Fruit fly (Drosophila melanogaster) whole organism, embryonic: Measurements from ENCODE around the gene mAChR-C.

Source experiments
- BEAF-32 ChIP-seq: fragments of 200-800 bp; sonication (Bioruptor generic); optimal IDR thresholded peaks from 3 replicates; lab custom pipeline; 2017; ENCODE audit warnings: missing biosample characterization, missing genetic modification characterization, mild to moderate bottlenecking, moderate library complexity, missing genetic modification reagents
- CG12391 ChIP-seq: fragments of 200-800 bp; sonication (Bioruptor generic); optimal IDR thresholded peaks from 3 replicates; lab custom pipeline; 2018; ENCODE audit warnings: missing biosample characterization, mild to moderate bottlenecking, missing genetic modification characterization, moderate library complexity
- CG14667 ChIP-seq: fragments of 200-800 bp; sonication (Bioruptor generic); IDR thresholded peaks from 2 replicates; pipeline ENCODE4 v1.3.6; 2022; ENCODE audit warnings: missing biosample characterization, missing genetic modification characterization
- CG1647 ChIP-seq: fragments of 200-800 bp; sonication (Bioruptor generic); optimal IDR thresholded peaks from 3 replicates; lab custom pipeline; 2016; ENCODE audit warnings: missing biosample characterization, missing genetic modification characterization
- CG17186 ChIP-seq: fragments of 200-800 bp; sonication (Bioruptor generic); optimal IDR thresholded peaks from 3 replicates; lab custom pipeline; 2017; ENCODE audit warnings: missing biosample characterization, missing genetic modification reagents, missing genetic modification characterization
- CG17361 ChIP-seq: fragments of 200-800 bp; sonication (Bioruptor generic); IDR thresholded peaks from 3 replicates; pipeline ENCODE4 v1.3.6; 2022; ENCODE audit warnings: missing biosample characterization, missing genetic modification characterization
- CG17912 ChIP-seq: fragments of 200-800 bp; sonication (Bioruptor generic); optimal IDR thresholded peaks from 2 replicates; lab custom pipeline; 2018; ENCODE audit warnings: missing biosample characterization, mild to moderate bottlenecking, missing genetic modification characterization
- CG18599 ChIP-seq: fragments of 200-800 bp; sonication (Bioruptor generic); optimal IDR thresholded peaks from 3 replicates; lab custom pipeline; 2017; ENCODE audit warnings: missing biosample characterization, missing genetic modification characterization, mild to moderate bottlenecking, moderate library complexity, missing genetic modification reagents
- CG2120 ChIP-seq: fragments of 200-800 bp; sonication (Bioruptor generic); optimal IDR thresholded peaks from 3 replicates; lab custom pipeline; 2016; ENCODE audit warnings: missing biosample characterization, missing genetic modification characterization
- CG2129 ChIP-seq: fragments of 200-800 bp; sonication (Bioruptor generic); IDR thresholded peaks from 2 replicates; pipeline ENCODE4 v1.3.6; 2022; ENCODE audit warnings: missing biosample characterization, missing genetic modification characterization; ENCODE audit not compliant: partially characterized antibody
- CG3847 ChIP-seq: fragments of 200-800 bp; sonication (Bioruptor generic); IDR thresholded peaks from 2 replicates; pipeline ENCODE4 v1.3.6; 2022; ENCODE audit warnings: missing biosample characterization, missing genetic modification characterization
- CG4424 ChIP-seq: fragments of 200-800 bp; sonication (Bioruptor generic); optimal IDR thresholded peaks from 3 replicates; lab custom pipeline; 2016; ENCODE audit warnings: missing biosample characterization, missing genetic modification characterization
- CG4617 ChIP-seq: fragments of 200-800 bp; sonication (Bioruptor generic); optimal IDR thresholded peaks from 3 replicates; lab custom pipeline; 2016; ENCODE audit warnings: missing biosample characterization, missing genetic modification characterization, borderline replicate concordance
- CG6689 ChIP-seq: fragments of 200-800 bp; sonication (Bioruptor generic); IDR thresholded peaks from 2 replicates; pipeline ENCODE4 v1.3.6; 2022; ENCODE audit warnings: missing biosample characterization, missing genetic modification characterization
- CG6813 ChIP-seq: fragments of 200-800 bp; sonication (Bioruptor generic); optimal IDR thresholded peaks from 2 replicates; lab custom pipeline; 2017; ENCODE audit warnings: missing biosample characterization, missing genetic modification characterization, mild to moderate bottlenecking, moderate library complexity, missing genetic modification reagents
- CG6854 ChIP-seq: fragments of 200-800 bp; sonication (Bioruptor generic); optimal IDR thresholded peaks from 3 replicates; lab custom pipeline; 2017; ENCODE audit warnings: missing biosample characterization, mild to moderate bottlenecking, missing genetic modification characterization
- CG7928 ChIP-seq: fragments of 200-800 bp; sonication (Bioruptor generic); optimal IDR thresholded peaks from 2 replicates; lab custom pipeline; 2017; ENCODE audit warnings: missing biosample characterization, mild to moderate bottlenecking, missing genetic modification characterization
- CG7987 ChIP-seq: fragments of 200-800 bp; sonication (Bioruptor generic); optimal IDR thresholded peaks from 2 replicates; lab custom pipeline; 2018; ENCODE audit warnings: missing biosample characterization, mild to moderate bottlenecking, missing genetic modification characterization, moderate library complexity
- CG8089 ChIP-seq: fragments of 200-800 bp; sonication (Bioruptor generic); optimal IDR thresholded peaks from 3 replicates; lab custom pipeline; 2016; ENCODE audit warnings: missing biosample characterization, missing genetic modification characterization
- CG8944 ChIP-seq: fragments of 200-800 bp; sonication (Bioruptor generic); optimal IDR thresholded peaks from 3 replicates; lab custom pipeline; 2016; ENCODE audit warnings: missing biosample characterization, missing genetic modification characterization
- CG9727 ChIP-seq: fragments of 200-800 bp; sonication (Bioruptor generic); optimal IDR thresholded peaks from 3 replicates; lab custom pipeline; 2017; ENCODE audit warnings: missing biosample characterization, mild to moderate bottlenecking, missing genetic modification characterization
- CHES-1-like ChIP-seq: fragments of 200-800 bp; sonication (Bioruptor generic); optimal IDR thresholded peaks from 2 replicates; lab custom pipeline; 2016; ENCODE audit warnings: missing biosample characterization, missing genetic modification characterization
- CoRest ChIP-seq: fragments of 200-800 bp; sonication (Bioruptor generic); optimal IDR thresholded peaks from 3 replicates; lab custom pipeline; 2018; ENCODE audit warnings: missing biosample characterization, mild to moderate bottlenecking, missing genetic modification characterization, moderate library complexity
- GATAe ChIP-seq: fragments of 200-800 bp; sonication (Bioruptor generic); conservative IDR thresholded peaks from 2 replicates; pipeline ENCODE4 v1.3.6; 2022; ENCODE audit warnings: missing biosample characterization, missing genetic modification characterization
- Hand ChIP-seq: fragments of 200-800 bp; sonication (Bioruptor generic); optimal IDR thresholded peaks from 2 replicates; lab custom pipeline; 2017; ENCODE audit warnings: mild to moderate bottlenecking, missing biosample characterization, missing genetic modification reagents, missing genetic modification characterization
- Hmx ChIP-seq: fragments of 200-800 bp; sonication (Bioruptor generic); optimal IDR thresholded peaks from 2 replicates; lab custom pipeline; 2016; ENCODE audit warnings: missing biosample characterization, missing genetic modification characterization
- Meics ChIP-seq: fragments of 200-800 bp; sonication (Bioruptor generic); optimal IDR thresholded peaks from 2 replicates; lab custom pipeline; 2017; ENCODE audit warnings: missing biosample characterization, mild to moderate bottlenecking, missing genetic modification characterization
- Myb ChIP-seq: fragments of 200-800 bp; sonication (Bioruptor generic); optimal IDR thresholded peaks from 2 replicates; lab custom pipeline; 2016; ENCODE audit warnings: missing biosample characterization, missing genetic modification characterization
- Neu2 ChIP-seq: fragments of 200-800 bp; sonication (Bioruptor generic); optimal IDR thresholded peaks from 3 replicates; lab custom pipeline; 2016; ENCODE audit warnings: missing biosample characterization, missing genetic modification characterization, borderline replicate concordance
- Nf-YA ChIP-seq: fragments of 200-800 bp; sonication (Bioruptor generic); IDR thresholded peaks from 2 replicates; pipeline ENCODE4 v1.3.6; 2022; ENCODE audit warnings: missing biosample characterization, missing genetic modification characterization
- Nf-YB ChIP-seq: fragments of 200-800 bp; sonication (Bioruptor generic); optimal IDR thresholded peaks from 3 replicates; lab custom pipeline; 2019; ENCODE audit warnings: missing biosample characterization, mild to moderate bottlenecking, missing genetic modification characterization, moderate library complexity
- Trl ChIP-seq, 3 experiments: fragments of >200 bp in 2 of 3; fragments of 200-800 bp in 1 of 3; sonication (Bioruptor generic) in 1 of 3; optimal IDR thresholded peaks; 2 replicates in 1 of 3; 3 replicates in 2 of 3; lab custom pipeline; 2016 to 2017; ENCODE audit warnings: missing biosample characterization in 1 of 3, missing genetic modification characterization in 1 of 3
- amos ChIP-seq: fragments of 200-800 bp; sonication (Bioruptor generic); IDR thresholded peaks from 2 replicates; pipeline ENCODE4 v1.3.6; 2022; ENCODE audit warnings: missing biosample characterization, missing genetic modification characterization; ENCODE audit not compliant: partially characterized antibody
- az2 ChIP-seq: fragments of 200-800 bp; sonication (Bioruptor generic); optimal IDR thresholded peaks from 3 replicates; lab custom pipeline; 2016; ENCODE audit warnings: missing biosample characterization, missing genetic modification characterization
- chinmo ChIP-seq: fragments of 200-800 bp; sonication (Bioruptor generic); IDR thresholded peaks from 4 replicates; pipeline ENCODE4 v1.3.6; 2022; ENCODE audit warnings: missing biosample characterization, missing genetic modification characterization; ENCODE audit not compliant: partially characterized antibody
- fd102C ChIP-seq: fragments of 200-800 bp; sonication (Bioruptor generic); optimal IDR thresholded peaks from 2 replicates; lab custom pipeline; 2018; ENCODE audit warnings: missing biosample characterization, mild to moderate bottlenecking, missing genetic modification characterization, moderate library complexity
- fd64A ChIP-seq: fragments of 200-800 bp; sonication (Bioruptor generic); optimal IDR thresholded peaks from 3 replicates; lab custom pipeline; 2018; ENCODE audit warnings: missing biosample characterization, mild to moderate bottlenecking, missing genetic modification characterization
- fd96Cb ChIP-seq: fragments of 200-800 bp; sonication (Bioruptor generic); optimal IDR thresholded peaks from 2 replicates; lab custom pipeline; 2018; ENCODE audit warnings: missing biosample characterization, mild to moderate bottlenecking, missing genetic modification characterization, moderate library complexity
- inv ChIP-seq: fragments of 200-800 bp; sonication (Bioruptor generic); IDR thresholded peaks from 2 replicates; pipeline ENCODE4 v1.3.6; 2022; ENCODE audit warnings: missing biosample characterization, missing genetic modification characterization; ENCODE audit not compliant: partially characterized antibody
- knrl ChIP-seq: fragments of 200-800 bp; sonication (Bioruptor generic); IDR thresholded peaks from 3 replicates; pipeline ENCODE4 v1.3.6; 2022; ENCODE audit warnings: missing biosample characterization, missing genetic modification characterization; ENCODE audit not compliant: partially characterized antibody
- lab ChIP-seq: fragments of 200-800 bp; sonication (Bioruptor generic); optimal IDR thresholded peaks from 3 replicates; lab custom pipeline; 2017; ENCODE audit warnings: missing biosample characterization, missing genetic modification characterization, mild to moderate bottlenecking, moderate library complexity, missing genetic modification reagents
- mld ChIP-seq: fragments of 200-800 bp; sonication (Bioruptor generic); IDR thresholded peaks from 3 replicates; pipeline ENCODE4 v1.3.6; 2022; ENCODE audit warnings: missing biosample characterization, missing genetic modification characterization; ENCODE audit not compliant: partially characterized antibody
- row ChIP-seq: fragments of 200-800 bp; sonication (Bioruptor generic); IDR thresholded peaks from 3 replicates; pipeline ENCODE4 v1.3.6; 2022; ENCODE audit warnings: missing biosample characterization, missing genetic modification characterization
- salm ChIP-seq: fragments of 200-800 bp; sonication (Bioruptor generic); optimal IDR thresholded peaks from 2 replicates; lab custom pipeline; 2018; ENCODE audit warnings: missing biosample characterization, mild to moderate bottlenecking, missing genetic modification characterization
- sens ChIP-seq: fragments of 200-800 bp; sonication (Bioruptor generic); peaks from one replicate; lab custom pipeline; 2016; ENCODE audit warnings: missing biosample characterization, missing genetic modification characterization
- slou ChIP-seq: fragments of 200-800 bp; sonication (Bioruptor generic); optimal IDR thresholded peaks from 3 replicates; lab custom pipeline; 2016; ENCODE audit warnings: missing biosample characterization, missing genetic modification characterization
- sob ChIP-seq: fragments of 200-800 bp; sonication (Bioruptor generic); IDR thresholded peaks from 2 replicates; pipeline ENCODE4 v1.3.6; 2022; ENCODE audit warnings: missing biosample characterization, missing genetic modification characterization
- sqz ChIP-seq: fragments of 200-800 bp; sonication (Bioruptor generic); optimal IDR thresholded peaks from 3 replicates; lab custom pipeline; 2018; ENCODE audit warnings: missing biosample characterization, mild to moderate bottlenecking, missing genetic modification characterization
- sug ChIP-seq: fragments of 200-800 bp; optimal IDR thresholded peaks from 2 replicates; lab custom pipeline; 2019; ENCODE audit warnings: missing biosample characterization, mild to moderate bottlenecking, missing genetic modification characterization, moderate library complexity

mAChR-C gene

dm6 chrX:6803312-6803794, 29.1 kb downstream of the mAChR-C start, which contains the start of the genes C3G and pod1 (continued):
- peak; percentile 58 for TF ChIP-seq sug (tag; lab: Kevin White, UChicago)
- TF ChIP-seq CG6689 (GFP tag; lab: Robert Waterston, UW) = no peak
- TF ChIP-seq fd96Cb (tag; lab: Kevin White, UChicago) = no peak
- TF ChIP-seq sens (GFP tag; lab: Kevin White, UChicago) = peak; percentile 88
- peak; percentile 100 for TF ChIP-seq amos (GFP tag; lab: Robert Waterston, UW)
- TF ChIP-seq Trl (optimal IDR thresholded peaks at IDR 0.05; lab: Kevin White, UChicago) = peak in 1 of 2 experiments; percentile 20
- TF ChIP-seq Trl (GFP tag; optimal IDR thresholded peaks at IDR 0.05; lab: Kevin White, UChicago) = peak; percentile 42
- TF ChIP-seq Hmx = no peak
- peak; percentile 65 for TF ChIP-seq Myb
- TF ChIP-seq CG4424 = peak; percentile 30
- TF ChIP-seq CG12391 = peak; percentile 58
- TF ChIP-seq mld (GFP tag; lab: Robert Waterston, UW) = peak; percentile 97
- TF ChIP-seq sqz (GFP tag; lab: Kevin White, UChicago) = peak; percentile 32
- TF ChIP-seq Hand (GFP tag; lab: Kevin White, UChicago) = peak; percentile 14
- peak; percentile 92 for TF ChIP-seq CG4617
- TF ChIP-seq knrl (GFP tag; lab: Robert Waterston, UW) = peak; percentile 98
- no peak for TF ChIP-seq fd64A (GFP tag; lab: Kevin White, UChicago)
- TF ChIP-seq CG8089 = no peak
- TF ChIP-seq salm (tag; lab: Kevin White, UChicago) = no peak
- TF ChIP-seq CG1647 = peak; percentile 39
- peak; percentile 71 for TF ChIP-seq row (GFP tag; lab: Robert Waterston, UW)
- no peak for TF ChIP-seq CG6813 (GFP tag; lab: Kevin White, UChicago)
- no peak for TF ChIP-seq fd102C (GFP tag; lab: Kevin White, UChicago)
- TF ChIP-seq az2 = no peak
- TF ChIP-seq CG2129 = peak; percentile 85
- peak; percentile 81 for TF ChIP-seq CG17186 (GFP tag; lab: Kevin White, UChicago)
- TF ChIP-seq CG17361 = no peak
- no peak for TF ChIP-seq Nf-YA (GFP tag; lab: Robert Waterston, UW)
- TF ChIP-seq CG8944 (GFP tag; lab: Kevin White, UChicago) = peak; percentile 11
- TF ChIP-seq CG18599 (GFP tag; lab: Kevin White, UChicago) = no peak
- peak; percentile 6 for TF ChIP-seq CG7928
- TF ChIP-seq CG2120 = peak; percentile 53
- TF ChIP-seq Nf-YB (GFP tag; lab: Kevin White, UChicago) = peak; percentile 21
- TF ChIP-seq CG3847 = peak; percentile 60
- TF ChIP-seq sob (GFP tag; lab: Robert Waterston, UW) = peak; percentile 28; the same call in 1 of the 2 replicates
- no peak for TF ChIP-seq Neu2 (GFP tag; lab: Kevin White, UChicago)
- no peak for TF ChIP-seq CG6854
- TF ChIP-seq CoRest (tag; lab: Kevin White, UChicago) = peak; percentile 30
- TF ChIP-seq slou (GFP tag; lab: Kevin White, UChicago) = peak; percentile 22
- TF ChIP-seq CHES-1-like = peak; percentile 70
- TF ChIP-seq BEAF-32 (GFP tag; lab: Kevin White, UChicago) = peak; percentile 99
- TF ChIP-seq chinmo (GFP tag; lab: Robert Waterston, UW) = peak; percentile 98
- TF ChIP-seq Meics = peak; percentile 77
- peak; percentile 37 for TF ChIP-seq lab (GFP tag; lab: Kevin White, UChicago)
- TF ChIP-seq inv (GFP tag; lab: Robert Waterston, UW) = peak; percentile 98
- no peak for TF ChIP-seq GATAe (GFP tag; lab: Robert Waterston, UW)
- no peak for TF ChIP-seq CG14667 (GFP tag; lab: Robert Waterston, UW)
- TF ChIP-seq CG9727 (GFP tag; lab: Kevin White, UChicago) = no peak
- peak; percentile 11 for TF ChIP-seq CG17912 (GFP tag; lab: Kevin White, UChicago)
- TF ChIP-seq CG7987 (GFP tag; lab: Kevin White, UChicago) = peak; percentile 5
